Worm (Caenorhabditis elegans) whole organism, late embryonic: Measurements from ENCODE around the gene ugt-65.
A peak's percentile ranks its signal among the peaks of the same experiment; 100 is the strongest.

Experiments
- C08G9.2 ChIP-seq: sonication (generic microtip); optimal IDR thresholded peaks from 2 replicates; lab custom pipeline; 2016; ENCODE audit warnings: mild to moderate bottlenecking, missing genetic modification characterization, moderate library complexity, missing compliant biosample characterization
- C38D4.7 ChIP-seq: fragments of 200-800 bp; sonication (Bioruptor generic); optimal IDR thresholded peaks from 2 replicates; lab custom pipeline; 2018; ENCODE audit warnings: mild to moderate bottlenecking, missing genetic modification characterization, moderate library complexity, missing compliant biosample characterization
- F13H6.1 ChIP-seq: sonication (generic microtip); optimal IDR thresholded peaks from 2 replicates; lab custom pipeline; 2016; ENCODE audit warnings: missing genetic modification characterization, missing compliant biosample characterization
- K09A11.1 ChIP-seq: sonication (generic microtip); optimal IDR thresholded peaks from 2 replicates; lab custom pipeline; 2017; ENCODE audit warnings: antibody characterized with exemption, mild to moderate bottlenecking, missing genetic modification characterization, missing compliant biosample characterization; ENCODE audit not compliant: insufficient read depth
- T23F11.4 ChIP-seq: fragments of 200-800 bp; sonication (Bioruptor generic); optimal IDR thresholded peaks from 2 replicates; lab custom pipeline; 2018; ENCODE audit warnings: mild to moderate bottlenecking, missing genetic modification characterization, missing compliant biosample characterization
- ceh-14 ChIP-seq: sonication (generic microtip); optimal IDR thresholded peaks from 2 replicates; lab custom pipeline; 2016; ENCODE audit warnings: missing genotype, missing genetic modification characterization, missing compliant biosample characterization
- ceh-18 ChIP-seq: sonication (generic microtip); optimal IDR thresholded peaks from 2 replicates; lab custom pipeline; 2016; ENCODE audit warnings: missing genetic modification characterization, missing compliant biosample characterization
- ceh-2 ChIP-seq: sonication (generic microtip); optimal IDR thresholded peaks from 2 replicates; lab custom pipeline; 2016; ENCODE audit warnings: missing genotype, missing genetic modification characterization, missing compliant biosample characterization
- ceh-22 ChIP-seq: sonication (generic microtip); optimal IDR thresholded peaks from 2 replicates; lab custom pipeline; 2017; ENCODE audit warnings: missing biosample characterization, missing genetic modification characterization
- ceh-24 ChIP-seq: sonication (generic microtip); optimal IDR thresholded peaks from 2 replicates; lab custom pipeline; 2016; ENCODE audit warnings: mild to moderate bottlenecking, missing genetic modification characterization, missing compliant biosample characterization
- ceh-30 ChIP-seq: fragments of 150-350 bp; optimal IDR thresholded peaks from 2 replicates; lab custom pipeline; 2014; ENCODE audit warnings: missing biosample characterization, missing genetic modification characterization
- ceh-31 ChIP-seq: sonication (generic microtip); optimal IDR thresholded peaks from 2 replicates; lab custom pipeline; 2016; ENCODE audit warnings: missing genetic modification characterization, missing compliant biosample characterization
- ceh-34 ChIP-seq: sonication (generic microtip); optimal IDR thresholded peaks from 2 replicates; lab custom pipeline; 2016; ENCODE audit warnings: mild to moderate bottlenecking, missing genetic modification characterization, missing compliant biosample characterization
- ceh-45 ChIP-seq: fragments of 200-800 bp; sonication (Bioruptor generic); IDR thresholded peaks from 2 replicates; pipeline ENCODE4 v1.3.6; 2022; ENCODE audit warnings: missing genetic modification reagents, missing genetic modification characterization, missing compliant biosample characterization
- ceh-48 ChIP-seq: sonication (generic microtip); optimal IDR thresholded peaks from 2 replicates; lab custom pipeline; 2016; ENCODE audit warnings: missing genetic modification characterization, inconsistent platforms, missing compliant biosample characterization
- ceh-6 ChIP-seq: fragments of 200-800 bp; sonication (Bioruptor generic); optimal IDR thresholded peaks from 2 replicates; lab custom pipeline; 2018; ENCODE audit warnings: mild to moderate bottlenecking, missing genetic modification characterization, missing compliant biosample characterization
- ceh-9 ChIP-seq: sonication (generic microtip); optimal IDR thresholded peaks from 2 replicates; lab custom pipeline; 2016; ENCODE audit warnings: mild to moderate bottlenecking, missing genetic modification characterization, inconsistent platforms, missing compliant biosample characterization
- elt-2 ChIP-seq: sonication (generic microtip); optimal IDR thresholded peaks from 2 replicates; lab custom pipeline; 2016; ENCODE audit warnings: missing genetic modification reagents, missing genetic modification characterization, missing compliant biosample characterization
- elt-4 ChIP-seq: sonication (generic microtip); optimal IDR thresholded peaks from 2 replicates; lab custom pipeline; 2016; ENCODE audit warnings: missing genetic modification characterization, missing compliant biosample characterization
- ets-4 ChIP-seq: sonication (generic microtip); optimal IDR thresholded peaks from 2 replicates; lab custom pipeline; 2016; ENCODE audit warnings: missing genetic modification characterization, missing compliant biosample characterization
- fkh-6 ChIP-seq: sonication (generic microtip); optimal IDR thresholded peaks from 2 replicates; lab custom pipeline; 2016; ENCODE audit warnings: missing genetic modification characterization, missing compliant biosample characterization
- hlh-30 ChIP-seq: sonication (generic microtip); optimal IDR thresholded peaks from 2 replicates; lab custom pipeline; 2017; ENCODE audit warnings: antibody characterized with exemption, missing genetic modification characterization, missing compliant biosample characterization; ENCODE audit not compliant: insufficient read depth
- lim-6 ChIP-seq: sonication (generic microtip); optimal IDR thresholded peaks from 2 replicates; lab custom pipeline; 2016; ENCODE audit warnings: missing genetic modification characterization, missing compliant biosample characterization
- lin-11 ChIP-seq: fragments of 200-800 bp; sonication (Bioruptor generic); optimal IDR thresholded peaks from 2 replicates; lab custom pipeline; 2018; ENCODE audit warnings: mild to moderate bottlenecking, missing genetic modification characterization, missing compliant biosample characterization
- madf-2 ChIP-seq: sonication (generic microtip); optimal IDR thresholded peaks from 2 replicates; lab custom pipeline; 2017; ENCODE audit warnings: missing genetic modification characterization, missing compliant biosample characterization
- nfya-1 ChIP-seq: sonication (generic microtip); optimal IDR thresholded peaks from 2 replicates; lab custom pipeline; 2017; ENCODE audit warnings: missing genetic modification characterization, mild to moderate bottlenecking, missing compliant biosample characterization, antibody characterized with exemption, moderate library complexity
- nhr-232 ChIP-seq: sonication (generic microtip); optimal IDR thresholded peaks from 2 replicates; lab custom pipeline; 2016; ENCODE audit warnings: missing genetic modification characterization, missing compliant biosample characterization
- npax-4 ChIP-seq: sonication (generic microtip); optimal IDR thresholded peaks from 2 replicates; lab custom pipeline; 2016; ENCODE audit warnings: missing genetic modification characterization, missing compliant biosample characterization
- odd-2 ChIP-seq: sonication (generic microtip); optimal IDR thresholded peaks from 2 replicates; lab custom pipeline; 2017; ENCODE audit warnings: antibody characterized with exemption, mild to moderate bottlenecking, missing genetic modification characterization, missing compliant biosample characterization
- pat-9 ChIP-seq: fragments of 200-800 bp; sonication (Bioruptor generic); optimal IDR thresholded peaks from 2 replicates; lab custom pipeline; 2018; ENCODE audit warnings: mild to moderate bottlenecking, missing genetic modification characterization, moderate library complexity, missing compliant biosample characterization
- pha-4 ChIP-seq: fragments of 150-350 bp; optimal IDR thresholded peaks from 2 replicates; lab custom pipeline; 2018; ENCODE audit warnings: missing biosample characterization, missing genetic modification reagents, missing genetic modification characterization
- pqm-1 ChIP-seq: sonication (generic microtip); optimal IDR thresholded peaks from 2 replicates; lab custom pipeline; 2016; ENCODE audit warnings: missing genetic modification characterization, missing compliant biosample characterization
- ref-2 ChIP-seq: sonication (generic microtip); optimal IDR thresholded peaks from 2 replicates; lab custom pipeline; 2016; ENCODE audit warnings: missing genetic modification characterization, missing compliant biosample characterization
- rnt-1 ChIP-seq: sonication (generic microtip); optimal IDR thresholded peaks from 2 replicates; lab custom pipeline; 2016; ENCODE audit warnings: missing genetic modification characterization, missing compliant biosample characterization
- sdc-2 ChIP-seq: sonication (generic microtip); optimal IDR thresholded peaks from 2 replicates; lab custom pipeline; 2016; ENCODE audit warnings: missing genotype, missing genetic modification characterization, missing compliant biosample characterization
- syd-9 ChIP-seq: sonication (generic microtip); optimal IDR thresholded peaks from 2 replicates; lab custom pipeline; 2016; ENCODE audit warnings: mild to moderate bottlenecking, missing genetic modification characterization, moderate library complexity, missing compliant biosample characterization
- tbx-2 ChIP-seq: sonication (generic microtip); optimal IDR thresholded peaks from 2 replicates; lab custom pipeline; 2016; ENCODE audit warnings: missing genetic modification characterization, missing compliant biosample characterization
- tbx-7 ChIP-seq: sonication (generic microtip); optimal IDR thresholded peaks from 2 replicates; lab custom pipeline; 2016; ENCODE audit warnings: missing genotype, missing genetic modification characterization, missing compliant biosample characterization
- unc-3 ChIP-seq, 2 experiments: fragments of 200-800 bp in 1 of 2; sonication (Bioruptor generic) in 1 of 2; sonication (generic microtip) in 1 of 2; conservative IDR thresholded peaks in 1 of 2; optimal IDR thresholded peaks in 1 of 2; 2 replicates each; pipeline versions ENCODE4 v1.3.6 to Lab custom; 2016 to 2022; ENCODE audit warnings: missing compliant biosample characterization in 2 of 2, missing genetic modification characterization in 2 of 2, missing genetic modification reagents in 1 of 2
- unc-42 ChIP-seq: sonication (generic microtip); optimal IDR thresholded peaks from 2 replicates; lab custom pipeline; 2016; ENCODE audit warnings: missing genotype, missing genetic modification characterization, missing compliant biosample characterization
- unc-55 ChIP-seq: sonication (generic microtip); optimal IDR thresholded peaks from 2 replicates; lab custom pipeline; 2017; ENCODE audit warnings: missing biosample characterization, missing genetic modification reagents, missing genetic modification characterization
- zip-5 ChIP-seq: sonication (generic microtip); optimal IDR thresholded peaks from 2 replicates; lab custom pipeline; 2016; ENCODE audit warnings: missing genetic modification characterization, missing compliant biosample characterization
- ztf-16 ChIP-seq: sonication (generic microtip); optimal IDR thresholded peaks from 2 replicates; lab custom pipeline; 2017; ENCODE audit warnings: missing genetic modification characterization, missing compliant biosample characterization

Gene ugt-65

ce11 chrIV:12396645-12397258 lies 23.7 kb upstream of the ugt-65 start:
- TF ChIP-seq nfya-1 (peak; percentile 20), ceh-31 (tag; lab: Kevin White, UChicago) (peak; percentile 19), ref-2 (tag; lab: Kevin White, UChicago) (peak; percentile 54), npax-4 (tag; lab: Kevin White, UChicago) (no peak), ets-4 (tag; lab: Kevin White, UChicago) (no peak), lin-11 (no peak)

- TF ChIP-seq madf-2 (tag; lab: Kevin White, UChicago): no peak
- TF ChIP-seq syd-9 (tag; lab: Kevin White, UChicago): no peak
- no peak for TF ChIP-seq odd-2 (tag; lab: Kevin White, UChicago)
- TF ChIP-seq zip-5 (tag; lab: Kevin White, UChicago): no peak
- no peak for TF ChIP-seq nfya-1
- TF ChIP-seq ceh-14: no peak
- TF ChIP-seq pat-9 (tag; lab: Kevin White, UChicago): no peak
- TF ChIP-seq ceh-6 (GFP tag; lab: Kevin White, UChicago): no peak
- TF ChIP-seq ceh-22: no peak
- TF ChIP-seq ceh-24: no peak
- TF ChIP-seq ceh-45 (GFP tag; lab: Robert Waterston, UW): no peak
- no peak for TF ChIP-seq ets-4 (tag; lab: Kevin White, UChicago)
- no peak for TF ChIP-seq T23F11.4
These were observed 22.0 kb upstream of the ugt-65 start, which contains the start of gene acs-20 for ce11 chrIV:12398437-12398836. acs-20 (minus strand) TSS chrIV:12398706.

- TF ChIP-seq elt-2 (tag; lab: Kevin White, UChicago) (peak; percentile 96), odd-2 (tag; lab: Kevin White, UChicago) (no peak)
- TF ChIP-seq, all 69 proteins: peak for 1
These were observed 20.5 kb upstream of the ugt-65 start for ce11 chrIV:12399983-12400382.

ce11 chrIV:12403440-12403839 lies 17.0 kb upstream of the ugt-65 start:
- TF ChIP-seq pqm-1 (tag; lab: Kevin White, UChicago): no peak
- TF ChIP-seq ztf-16: no peak
- no peak for TF ChIP-seq lim-6 (tag; lab: Kevin White, UChicago)
- TF ChIP-seq elt-4: no peak
- TF ChIP-seq C38D4.7 (GFP tag; lab: Kevin White, UChicago): no peak
- TF ChIP-seq sdc-2 (tag; lab: Kevin White, UChicago): no peak
- no peak for TF ChIP-seq F13H6.1 (tag; lab: Kevin White, UChicago)
- no peak for TF ChIP-seq tbx-7 (tag; lab: Kevin White, UChicago)

- TF ChIP-seq ceh-34 (tag; lab: Kevin White, UChicago) (peak; percentile 9), tbx-2 (tag; lab: Kevin White, UChicago) (peak; percentile 34), lin-11 (no peak), rnt-1 (tag; lab: Kevin White, UChicago) (peak; percentile 19), ceh-31 (tag; lab: Kevin White, UChicago) (peak; percentile 81), ceh-48 (no peak), ref-2 (tag; lab: Kevin White, UChicago) (peak; percentile 32), hlh-30 (tag; lab: Kevin White, UChicago) (peak; percentile 32), ceh-30 (no peak), ets-4 (tag; lab: Kevin White, UChicago) (no peak), ceh-18 (tag; lab: Kevin White, UChicago) (peak; percentile 47), ceh-9 (tag; lab: Kevin White, UChicago) (no peak), C08G9.2 (tag; lab: Kevin White, UChicago) (no peak), unc-42 (tag; lab: Kevin White, UChicago) (peak; percentile 100), unc-3 (GFP tag; conservative IDR thresholded peaks at IDR 0.05; lab: Robert Waterston, UW) (no peak), unc-3 (tag; optimal IDR thresholded peaks at IDR 0.05; lab: Kevin White, UChicago) (peak; percentile 6), fkh-6 (no peak), nfya-1 (peak; percentile 61), pqm-1 (tag; lab: Kevin White, UChicago) (no peak), K09A11.1 (no peak), ceh-2 (tag; lab: Kevin White, UChicago) (peak; percentile 33), unc-55 (GFP tag; lab: Kevin White, UChicago) (peak; percentile 58), nhr-232 (tag; lab: Kevin White, UChicago) (no peak), pha-4 (tag; lab: Kevin White, UChicago) (no peak), tbx-7 (tag; lab: Kevin White, UChicago) (no peak)
- TF ChIP-seq, all 69 proteins: peak for 12
These were observed 16.3 kb upstream of the ugt-65 start, which contains the start of gene gex-3 for ce11 chrIV:12404137-12404536. gex-3 (plus strand) TSS chrIV:12404431.
